Worm (Caenorhabditis elegans) whole organism, L4 larva: ENCODE results near the gene nhr-164.

ENCODE experiments used
- F10B5.3 ChIP-seq: sonication (generic microtip); optimal IDR thresholded peaks from 2 replicates; lab custom pipeline; 2016; ENCODE audit warnings: mild to moderate bottlenecking, missing genetic modification characterization, missing compliant biosample characterization
- F26F4.8 ChIP-seq: fragments of 200-800 bp; sonication (Bioruptor generic); conservative IDR thresholded peaks from 2 replicates; pipeline ENCODE4 v1.3.6; 2022; ENCODE audit warnings: missing genetic modification characterization, missing compliant biosample characterization
- T20F7.1 ChIP-seq: fragments of 200-800 bp; sonication (Bioruptor generic); optimal IDR thresholded peaks from 2 replicates; lab custom pipeline; 2018; ENCODE audit warnings: mild to moderate bottlenecking, missing genetic modification characterization, missing compliant biosample characterization
- Y48G9A.11 ChIP-seq: fragments of 200-800 bp; sonication (Bioruptor generic); IDR thresholded peaks from 2 replicates; pipeline ENCODE4 v1.3.6; 2022; ENCODE audit warnings: missing genetic modification reagents, missing genetic modification characterization, missing compliant biosample characterization
- arid-1 ChIP-seq: fragments of 200-800 bp; sonication (Bioruptor generic); conservative IDR thresholded peaks from 2 replicates; pipeline ENCODE4 v1.3.6; 2022; ENCODE audit warnings: missing genetic modification reagents, missing genetic modification characterization, missing compliant biosample characterization
- cey-2 ChIP-seq: sonication (generic microtip); optimal IDR thresholded peaks from 3 replicates; lab custom pipeline; 2017; ENCODE audit warnings: missing genetic modification characterization, mild to moderate bottlenecking, missing compliant biosample characterization, antibody characterized with exemption, borderline replicate concordance; ENCODE audit not compliant: insufficient read depth
- ctbp-1 ChIP-seq: fragments of 200-800 bp; sonication (Bioruptor generic); IDR thresholded peaks from 2 replicates; pipeline ENCODE4 v1.3.6; 2022; ENCODE audit warnings: missing genetic modification reagents, missing genetic modification characterization, missing compliant biosample characterization
- daf-12 ChIP-seq: fragments of 150-350 bp; optimal IDR thresholded peaks from 2 replicates; lab custom pipeline; 2014; ENCODE audit warnings: missing biosample characterization, missing genetic modification reagents, missing genetic modification characterization
- dmd-6 ChIP-seq: fragments of 200-800 bp; sonication (Bioruptor generic); IDR thresholded peaks from 2 replicates; pipeline ENCODE4 v1.3.6; 2022; ENCODE audit warnings: missing genetic modification reagents, missing genetic modification characterization, missing compliant biosample characterization
- dmd-8 ChIP-seq: fragments of 200-800 bp; sonication (Bioruptor generic); IDR thresholded peaks from 2 replicates; pipeline ENCODE4 v1.3.6; 2022; ENCODE audit warnings: missing genetic modification characterization, missing compliant biosample characterization
- dmd-9 ChIP-seq: fragments of 200-800 bp; sonication (Bioruptor generic); IDR thresholded peaks from 2 replicates; pipeline ENCODE4 v1.3.6; 2022; ENCODE audit warnings: missing genetic modification reagents, missing genetic modification characterization, missing compliant biosample characterization
- gei-8 ChIP-seq: fragments of 200-800 bp; sonication (Bioruptor generic); optimal IDR thresholded peaks from 2 replicates; lab custom pipeline; 2018; ENCODE audit warnings: mild to moderate bottlenecking, missing genetic modification characterization, missing compliant biosample characterization
- hlh-30 ChIP-seq: sonication (generic microtip); optimal IDR thresholded peaks from 2 replicates; lab custom pipeline; 2017; ENCODE audit warnings: antibody characterized with exemption, mild to moderate bottlenecking, missing genetic modification characterization, missing compliant biosample characterization; ENCODE audit not compliant: insufficient read depth
- lim-7 ChIP-seq: fragments of 200-800 bp; sonication (Bioruptor generic); IDR thresholded peaks from 2 replicates; pipeline ENCODE4 v1.3.6; 2022; ENCODE audit warnings: missing genetic modification characterization, missing compliant biosample characterization
- lin-1 ChIP-seq: fragments of 200-800 bp; sonication (Bioruptor generic); IDR thresholded peaks from 2 replicates; pipeline ENCODE4 v1.3.6; 2022; ENCODE audit warnings: missing genetic modification reagents, missing genetic modification characterization, missing compliant biosample characterization
- lin-39 ChIP-seq: fragments of 150-350 bp; optimal IDR thresholded peaks from 2 replicates; lab custom pipeline; 2014; ENCODE audit warnings: missing biosample characterization, missing genetic modification reagents, missing genetic modification characterization
- lir-3 ChIP-seq: sonication (generic microtip); optimal IDR thresholded peaks from 2 replicates; lab custom pipeline; 2016; ENCODE audit warnings: mild to moderate bottlenecking, missing genetic modification characterization, missing compliant biosample characterization
- lsy-2 ChIP-seq, 2 experiments: fragments of 150-350 bp in 1 of 2; sonication (generic microtip) in 1 of 2; optimal IDR thresholded peaks; 2 replicates each; lab custom pipeline; 2014 to 2017; ENCODE audit warnings: missing biosample characterization in 2 of 2, missing genetic modification characterization in 2 of 2
- madf-5 ChIP-seq, 2 experiments: fragments of 200-800 bp; sonication (Bioruptor generic); IDR thresholded peaks; 2 replicates each; pipeline ENCODE4 v1.3.6; 2022; ENCODE audit warnings: missing compliant biosample characterization in 2 of 2, missing genetic modification characterization in 2 of 2
- mdl-1 ChIP-seq, 2 experiments: fragments of 150-350 bp in 1 of 2; sonication (generic microtip) in 1 of 2; optimal IDR thresholded peaks; 2 replicates each; lab custom pipeline; 2014 to 2017; ENCODE audit warnings: missing biosample characterization in 2 of 2, missing genetic modification characterization in 2 of 2
- mep-1 ChIP-seq: fragments of 150-350 bp; sonication (generic microtip); optimal IDR thresholded peaks from 3 replicates; lab custom pipeline; 2014; ENCODE audit warnings: missing biosample characterization, missing genetic modification characterization
- nhr-10 ChIP-seq: fragments of 150-350 bp; optimal IDR thresholded peaks from 2 replicates; lab custom pipeline; 2014; ENCODE audit warnings: missing biosample characterization, missing genetic modification characterization
- nhr-11 ChIP-seq: fragments of 150-350 bp; optimal IDR thresholded peaks from 2 replicates; lab custom pipeline; 2014; ENCODE audit warnings: missing biosample characterization, missing genetic modification characterization
- nhr-42 ChIP-seq: fragments of 200-800 bp; sonication (Bioruptor generic); IDR thresholded peaks from 2 replicates; pipeline ENCODE4 v1.3.6; 2022; ENCODE audit warnings: missing genetic modification characterization, missing compliant biosample characterization
- nhr-6 ChIP-seq: fragments of 150-350 bp; optimal IDR thresholded peaks from 2 replicates; lab custom pipeline; 2014; ENCODE audit warnings: missing biosample characterization, missing genetic modification characterization
- nhr-77 ChIP-seq: fragments of 150-350 bp; optimal IDR thresholded peaks from 2 replicates; lab custom pipeline; 2014; ENCODE audit warnings: missing biosample characterization, missing genetic modification characterization
- saeg-2 ChIP-seq: fragments of 200-800 bp; sonication (Bioruptor generic); IDR thresholded peaks from 2 replicates; pipeline ENCODE4 v1.3.6; 2022; ENCODE audit warnings: missing genetic modification reagents, missing genetic modification characterization, missing compliant biosample characterization
- sdz-12 ChIP-seq: fragments of 200-800 bp; sonication (Bioruptor generic); optimal IDR thresholded peaks from 2 replicates; lab custom pipeline; 2018; ENCODE audit warnings: mild to moderate bottlenecking, missing genetic modification characterization, missing compliant biosample characterization
- set-16 ChIP-seq: fragments of 200-800 bp; sonication (Bioruptor generic); IDR thresholded peaks from 2 replicates; pipeline ENCODE4 v1.3.6; 2022; ENCODE audit warnings: missing genetic modification reagents, missing genetic modification characterization, missing compliant biosample characterization
- snpc-1.2 ChIP-seq: fragments of 200-800 bp; sonication (Bioruptor generic); IDR thresholded peaks from 2 replicates; pipeline ENCODE4 v1.3.6; 2022; ENCODE audit warnings: missing genetic modification reagents, missing genetic modification characterization, missing compliant biosample characterization
- snpc-4 ChIP-seq: fragments of 150-350 bp; optimal IDR thresholded peaks from 2 replicates; lab custom pipeline; 2014; ENCODE audit warnings: missing biosample characterization, missing genetic modification characterization
- spr-3 ChIP-seq: fragments of 200-800 bp; sonication (Bioruptor generic); optimal IDR thresholded peaks from 2 replicates; lab custom pipeline; 2018; ENCODE audit warnings: mild to moderate bottlenecking, missing genetic modification characterization, missing compliant biosample characterization
- tag-97 ChIP-seq: fragments of 200-800 bp; sonication (Bioruptor generic); IDR thresholded peaks from 2 replicates; pipeline ENCODE4 v1.3.6; 2022; ENCODE audit warnings: missing genetic modification characterization, missing compliant biosample characterization
- unc-39 ChIP-seq: sonication (generic microtip); optimal IDR thresholded peaks from 2 replicates; lab custom pipeline; 2017; ENCODE audit warnings: missing biosample characterization, missing genetic modification characterization
- unc-62 ChIP-seq, 3 experiments: fragments of 150-350 bp in 1 of 3; sonication (generic microtip); optimal IDR thresholded peaks in 2 of 3; peaks in 1 of 3; 1 replicate in 1 of 3; 2 replicates in 2 of 3; lab custom pipeline; 2014 to 2017; ENCODE audit warnings: missing biosample characterization in 3 of 3, missing genetic modification characterization in 3 of 3, missing genetic modification reagents in 3 of 3, missing genotype in 1 of 3
- zag-1 ChIP-seq: fragments of 150-350 bp; optimal IDR thresholded peaks from 2 replicates; lab custom pipeline; 2014; ENCODE audit warnings: missing biosample characterization, missing genetic modification characterization
- zfp-3 ChIP-seq: fragments of 200-800 bp; sonication (Bioruptor generic); conservative IDR thresholded peaks from 2 replicates; pipeline ENCODE4 v1.3.6; 2022; ENCODE audit warnings: missing genetic modification reagents, missing genetic modification characterization, missing compliant biosample characterization

nhr-164 gene

DNA sequence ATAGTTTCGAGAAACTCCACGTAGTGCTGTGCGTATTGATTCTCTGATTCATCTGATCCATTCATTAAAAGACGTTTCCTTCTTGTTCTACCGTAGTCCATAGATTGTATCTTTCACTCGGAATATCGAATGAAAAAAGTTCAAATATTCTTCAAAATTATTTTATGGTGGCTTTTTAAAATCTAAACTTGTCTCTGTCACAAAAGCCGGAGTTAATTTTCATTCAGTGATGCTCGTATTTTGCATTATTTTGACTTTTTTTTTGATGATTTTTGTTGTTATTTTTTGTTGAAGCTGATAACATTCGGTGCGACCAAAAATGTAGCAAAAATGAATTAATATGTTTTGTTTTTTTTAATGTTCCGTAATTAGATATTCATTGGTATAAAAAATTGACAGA lies at the start of gene nhr-164:
Gene nhr-164, minus strand, starts transcription at position 101 of the 400 bp plus-strand sequence.
- TF ChIP-seq T20F7.1 (no peak), set-16 (no peak), F10B5.3 (tag; lab: Kevin White, UChicago) (no peak), lsy-2 (tag; optimal IDR thresholded peaks at IDR 0.05; lab: Kevin White, UChicago) (no peak), cey-2 (no peak), nhr-42 (GFP tag; lab: Robert Waterston, UW) (no peak), dmd-9 (no peak), nhr-10 (tag; lab: Kevin White, UChicago) (no peak), nhr-6 (no peak), sdz-12 (no peak), gei-8 (GFP tag; lab: Kevin White, UChicago) (no peak), unc-62 (GFP tag; optimal IDR thresholded peaks at IDR 0.05 in 1 of 2; lab: Kevin White, UChicago) (no peak), unc-62 (tag; optimal IDR thresholded peaks at IDR 0.05; lab: Kevin White, UChicago) (no peak), snpc-4 (tag; lab: Kevin White, UChicago) (no peak), tag-97 (GFP tag; lab: Robert Waterston, UW) (no peak), lim-7 (GFP tag; lab: Robert Waterston, UW) (no peak), lin-39 (tag; lab: Kevin White, UChicago) (no peak), mdl-1 (tag; optimal IDR thresholded peaks at IDR 0.05; lab: Kevin White, UChicago) (no peak), F26F4.8 (GFP tag; lab: Robert Waterston, UW) (no peak), saeg-2 (GFP tag; lab: Robert Waterston, UW) (no peak), lir-3 (tag; lab: Kevin White, UChicago) (no peak)

DNA sequence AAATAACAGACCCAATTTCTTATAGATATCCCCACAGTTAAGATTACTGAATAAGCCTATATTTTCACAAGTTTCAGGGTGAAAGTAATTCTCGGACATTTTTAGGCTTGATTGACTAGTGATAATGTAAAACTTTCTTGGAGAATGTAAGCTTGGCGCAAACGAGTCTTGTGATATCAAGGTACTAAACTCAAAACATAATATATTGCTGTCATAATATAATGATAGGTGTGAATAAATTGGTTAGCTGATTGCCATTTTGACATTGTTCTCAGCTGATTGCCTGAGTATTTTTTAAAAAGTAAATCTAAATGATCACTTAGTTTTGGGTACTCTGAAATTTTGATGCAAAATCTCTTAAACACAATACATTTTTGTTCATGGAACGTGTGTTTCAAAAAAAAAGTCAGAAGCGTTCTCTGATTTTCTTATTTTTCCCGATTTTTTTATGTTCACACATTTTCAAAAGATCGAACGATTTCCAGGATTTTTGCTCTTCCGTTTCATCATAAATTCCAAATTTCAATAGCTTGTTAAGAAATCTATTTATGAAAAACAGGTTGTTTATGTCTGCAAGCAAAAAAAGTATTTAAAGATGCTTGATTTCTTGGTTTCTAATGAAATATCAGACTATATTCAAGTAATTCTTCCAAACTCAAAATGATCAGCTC lies 45.9 kb upstream of the nhr-164 start, which contains the start of the genes srw-19 and srx-51:
Gene srw-19, minus strand, starts transcription at position 101 of the 671 bp plus-strand sequence.
Gene srx-51, plus strand, starts transcription at position 621 of the 671 bp plus-strand sequence.
- TF ChIP-seq spr-3 (no peak), zag-1 (tag; lab: Kevin White, UChicago) (no peak), hlh-30 (tag; lab: Kevin White, UChicago) (no peak), zfp-3 (GFP tag; lab: Robert Waterston, UW) (no peak), arid-1 (GFP tag; lab: Robert Waterston, UW) (no peak), snpc-1.2 (no peak), dmd-6 (GFP tag; lab: Robert Waterston, UW) (no peak), mep-1 (tag; lab: Kevin White, UChicago) (no peak), daf-12 (tag; lab: Kevin White, UChicago) (no peak), madf-5 (GFP tag; IDR thresholded peaks at IDR 0.05; lab: Robert Waterston, UW) (no peak), nhr-77 (tag; lab: Kevin White, UChicago) (no peak), ctbp-1 (GFP tag; lab: Robert Waterston, UW) (no peak), dmd-8 (GFP tag; lab: Robert Waterston, UW) (no peak), nhr-11 (no peak), lin-1 (GFP tag; lab: Robert Waterston, UW) (no peak), Y48G9A.11 (GFP tag; lab: Robert Waterston, UW) (no peak)

DNA sequence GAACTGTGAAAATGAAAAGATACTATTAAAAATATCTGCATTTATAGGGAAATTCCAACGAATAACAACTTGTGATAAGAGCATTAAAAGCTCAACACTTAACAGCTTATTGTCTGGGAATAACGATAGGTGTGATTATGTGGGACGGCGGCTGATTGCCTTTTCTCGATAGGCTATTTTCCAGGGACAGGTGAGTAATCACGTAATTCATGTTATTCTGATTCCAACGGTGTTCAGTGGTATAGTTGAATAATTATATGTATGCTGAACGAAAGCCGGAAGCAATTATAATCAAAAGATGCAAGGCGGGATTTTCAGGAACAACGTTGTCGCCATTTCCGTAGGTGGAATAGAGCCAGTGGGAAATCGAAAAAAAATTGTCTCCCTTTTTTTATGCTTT lies 41.4 kb upstream of the nhr-164 start, which contains the start of gene srw-17:
Gene srw-17, minus strand, starts transcription at position 101 of the 400 bp plus-strand sequence.
- TF ChIP-seq nhr-11: peak; percentile 19
- no peak for TF ChIP-seq unc-39
